Fruit fly (Drosophila melanogaster): ENCODE results near the gene JIL-1.

Gene JIL-1

DNA sequence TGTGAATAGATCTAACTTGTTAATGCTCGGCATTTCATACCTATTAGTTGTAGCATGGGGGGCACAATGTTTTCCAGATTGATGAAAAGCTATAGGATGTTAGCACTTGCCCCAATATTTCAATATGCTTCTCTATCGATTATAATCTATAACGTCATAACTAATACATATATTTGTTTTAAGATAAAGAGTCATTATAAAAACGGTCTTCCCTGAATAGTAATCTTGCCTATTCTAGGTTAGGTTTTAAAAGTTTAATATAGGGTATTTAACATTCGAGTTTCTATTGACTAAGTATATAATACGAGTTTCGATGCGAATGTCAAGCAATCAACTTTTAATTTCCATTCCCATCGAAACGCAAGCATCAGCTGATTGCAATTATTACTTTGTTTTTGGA lies 31.8 kb downstream of the JIL-1 start, which contains the start of the genes CG6321 and Blos2:
CG6321 (minus strand) TSS at position 25 of the 400 bp plus-strand sequence.
Blos2 (plus strand) TSS at position 372 of the 400 bp plus-strand sequence.
- TF ChIP-seq bab1 (GFP tag; optimal IDR thresholded peaks at IDR 0.05) = peak; percentile 90
- no peak for TF ChIP-seq toe (GFP tag; optimal IDR thresholded peaks at IDR 0.05)
- TF ChIP-seq cnc (optimal IDR thresholded peaks at IDR 0.05) = no peak
- TF ChIP-seq CG14711 (tag; optimal IDR thresholded peaks at IDR 0.05) = peak; percentile 73
- peak; percentile 48 for TF ChIP-seq pad (GFP tag; optimal IDR thresholded peaks at IDR 0.05)
- TF ChIP-seq CG33017 (tag; optimal IDR thresholded peaks at IDR 0.05) = peak; percentile 87
- TF ChIP-seq CG7101 (tag; optimal IDR thresholded peaks at IDR 0.05) = peak; percentile 83
- peak; percentile 81 for TF ChIP-seq CG11617 (GFP tag; optimal IDR thresholded peaks at IDR 0.05)
- peak; percentile 12 for TF ChIP-seq Clk (GFP tag; optimal IDR thresholded peaks at IDR 0.05)
- peak; percentile 13 for TF ChIP-seq CG1620 (GFP tag; optimal IDR thresholded peaks at IDR 0.05)
- peak; percentile 56 for TF ChIP-seq Hr96 (GFP tag; optimal IDR thresholded peaks at IDR 0.05)
- peak; percentile 75 for TF ChIP-seq CG12768 (GFP tag; optimal IDR thresholded peaks at IDR 0.05)
- TF ChIP-seq cic (GFP tag; optimal IDR thresholded peaks at IDR 0.05) = peak; percentile 6
- TF ChIP-seq Crg-1 (GFP tag; optimal IDR thresholded peaks at IDR 0.05) = peak; percentile 3
- peak; percentile 69 for TF ChIP-seq CG7045 (GFP tag; optimal IDR thresholded peaks at IDR 0.05)
- TF ChIP-seq kay (GFP tag; ENCODE audit: borderline replicate concordance) = no peak
- TF ChIP-seq tj (GFP tag; optimal IDR thresholded peaks at IDR 0.05) = peak; percentile 54
- TF ChIP-seq ovo (GFP tag; optimal IDR thresholded peaks at IDR 0.05) = no peak
- no peak for TF ChIP-seq CG5204 (GFP tag; optimal IDR thresholded peaks at IDR 0.05)
- peak; percentile 65 for TF ChIP-seq Mnt (GFP tag; optimal IDR thresholded peaks at IDR 0.05)

DNA sequence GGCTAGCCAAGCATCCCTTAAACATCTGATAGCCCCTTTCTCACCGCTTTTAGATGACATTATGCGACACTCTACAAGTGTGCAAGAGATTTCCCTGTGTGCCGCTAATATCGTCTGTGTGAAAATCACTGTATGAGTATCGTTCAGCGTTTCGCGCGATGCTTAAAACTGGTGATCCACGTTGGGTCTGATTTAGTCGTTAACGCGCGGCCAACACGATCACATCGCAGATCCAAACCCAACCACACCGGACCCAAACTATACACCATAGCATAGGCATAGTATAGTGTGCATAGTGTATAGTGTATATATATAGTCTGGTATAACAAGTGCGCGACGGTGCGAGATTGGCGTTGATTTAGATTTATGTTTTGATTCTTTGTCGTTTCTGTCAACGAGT lies 39.1 kb downstream of the JIL-1 start, which contains the start of gene CG7888:
CG7888 (plus strand) TSS at position 193 of the 400 bp plus-strand sequence.
- no peak for TF ChIP-seq cic (GFP tag; optimal IDR thresholded peaks at IDR 0.05)
- TF ChIP-seq toe (GFP tag; optimal IDR thresholded peaks at IDR 0.05) = no peak
- TF ChIP-seq CG12768 (GFP tag; optimal IDR thresholded peaks at IDR 0.05) = peak; percentile 17
- no peak for TF ChIP-seq Hr96 (GFP tag; optimal IDR thresholded peaks at IDR 0.05)
- TF ChIP-seq CG7045 (GFP tag; optimal IDR thresholded peaks at IDR 0.05) = no peak
- TF ChIP-seq CG1620 (GFP tag; optimal IDR thresholded peaks at IDR 0.05) = no peak

DNA sequence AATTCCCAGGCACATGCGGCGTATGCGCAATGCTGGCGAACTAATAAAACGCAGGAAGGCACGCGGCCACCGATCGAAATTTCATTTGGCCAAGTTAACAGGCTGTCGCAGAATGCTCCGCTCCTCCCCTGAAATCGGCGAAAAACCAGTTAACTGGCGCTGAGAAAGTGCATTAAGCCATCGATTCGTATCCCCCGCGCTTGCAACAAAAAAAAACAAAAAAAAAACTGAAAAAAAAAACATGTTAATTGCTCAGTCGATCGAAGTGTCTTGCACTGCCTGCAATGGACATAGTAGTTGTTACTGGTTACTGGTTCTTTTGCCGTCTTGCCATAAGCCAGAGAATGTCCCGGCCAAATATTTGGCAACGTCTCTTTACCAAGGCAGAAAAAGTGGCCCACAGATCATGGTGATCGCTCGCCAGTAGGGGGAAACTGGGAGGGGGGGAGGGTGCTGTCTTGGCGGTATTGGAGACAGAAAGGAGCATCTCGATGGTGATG lies 40.2 kb downstream of the JIL-1 start:
- TF ChIP-seq Mnt (GFP tag; optimal IDR thresholded peaks at IDR 0.05) (no peak), toe (GFP tag; optimal IDR thresholded peaks at IDR 0.05) (no peak), tj (GFP tag; optimal IDR thresholded peaks at IDR 0.05) (no peak), CG7101 (tag; optimal IDR thresholded peaks at IDR 0.05) (no peak), Hr96 (GFP tag; optimal IDR thresholded peaks at IDR 0.05) (no peak), ovo (GFP tag; optimal IDR thresholded peaks at IDR 0.05) (no peak), kay (GFP tag; ENCODE audit: borderline replicate concordance) (no peak), CG7045 (GFP tag; optimal IDR thresholded peaks at IDR 0.05) (no peak), pad (GFP tag; optimal IDR thresholded peaks at IDR 0.05) (no peak), CG33017 (tag; optimal IDR thresholded peaks at IDR 0.05) (no peak), CG5204 (GFP tag; optimal IDR thresholded peaks at IDR 0.05) (no peak), CG14711 (tag; optimal IDR thresholded peaks at IDR 0.05) (no peak), CG12768 (GFP tag; optimal IDR thresholded peaks at IDR 0.05) (no peak), CG1620 (GFP tag; optimal IDR thresholded peaks at IDR 0.05) (no peak), Crg-1 (GFP tag; optimal IDR thresholded peaks at IDR 0.05) (no peak)

DNA sequence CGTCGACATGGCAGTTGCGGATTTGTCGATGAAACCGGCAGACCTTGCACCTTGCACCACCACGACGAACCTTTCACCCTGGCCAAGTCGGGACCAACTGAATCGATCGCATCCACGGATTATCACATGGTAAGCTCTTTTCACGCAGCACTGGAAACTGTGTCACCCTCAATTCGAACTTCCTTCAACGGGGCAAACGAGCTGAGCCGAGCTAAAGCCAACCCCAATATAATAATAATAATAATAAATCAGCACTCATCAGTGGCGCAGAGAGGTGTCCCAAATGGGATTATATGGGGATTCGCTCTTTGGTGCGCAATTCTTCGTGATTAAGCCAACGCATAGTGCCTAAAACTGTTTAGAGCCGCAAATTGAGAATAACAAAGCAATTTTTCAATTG lies 41.7 kb downstream of the JIL-1 start, which contains the start of gene CG43693:
CG43693 (minus strand) TSS at position 101 of the 400 bp plus-strand sequence.
- TF ChIP-seq ovo (GFP tag; optimal IDR thresholded peaks at IDR 0.05) (no peak), CG33017 (tag; optimal IDR thresholded peaks at IDR 0.05) (no peak), cnc (optimal IDR thresholded peaks at IDR 0.05) (no peak), CG5204 (GFP tag; optimal IDR thresholded peaks at IDR 0.05) (no peak), CG7101 (tag; optimal IDR thresholded peaks at IDR 0.05) (no peak), CG7045 (GFP tag; optimal IDR thresholded peaks at IDR 0.05) (no peak), CG11617 (GFP tag; optimal IDR thresholded peaks at IDR 0.05) (no peak), CG14711 (tag; optimal IDR thresholded peaks at IDR 0.05) (no peak), CG1620 (GFP tag; optimal IDR thresholded peaks at IDR 0.05) (no peak), Crg-1 (GFP tag; optimal IDR thresholded peaks at IDR 0.05) (no peak), pad (GFP tag; optimal IDR thresholded peaks at IDR 0.05) (no peak), CG12768 (GFP tag; optimal IDR thresholded peaks at IDR 0.05) (no peak), cic (GFP tag; optimal IDR thresholded peaks at IDR 0.05) (no peak), toe (GFP tag; optimal IDR thresholded peaks at IDR 0.05) (no peak)

DNA sequence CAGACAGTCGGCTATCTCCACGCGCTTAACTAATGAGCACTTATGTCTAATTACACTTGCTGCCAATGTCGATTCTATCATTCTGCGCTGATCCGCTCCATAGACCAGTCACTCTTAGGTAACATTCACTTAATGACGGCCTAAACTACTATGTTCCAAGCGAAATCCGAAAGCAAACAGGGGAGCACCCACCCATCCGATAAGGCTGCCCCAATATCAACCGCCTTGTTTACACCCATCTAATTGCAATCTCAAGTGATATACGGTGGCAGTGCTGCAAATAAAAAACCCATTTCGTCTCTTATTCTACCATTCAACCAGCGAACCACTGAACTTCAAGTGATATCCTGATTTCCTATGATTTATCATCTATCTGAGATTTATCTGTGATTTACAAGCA lies 43.6 kb downstream of the JIL-1 start:
- TF ChIP-seq CG1620 (GFP tag; optimal IDR thresholded peaks at IDR 0.05) (peak; percentile 6), cnc (optimal IDR thresholded peaks at IDR 0.05) (no peak), CG11617 (GFP tag; optimal IDR thresholded peaks at IDR 0.05) (peak; percentile 25), Hr96 (GFP tag; optimal IDR thresholded peaks at IDR 0.05) (peak; percentile 2), bab1 (GFP tag; optimal IDR thresholded peaks at IDR 0.05) (no peak), Crg-1 (GFP tag; optimal IDR thresholded peaks at IDR 0.05) (peak; percentile 65), Mnt (GFP tag; optimal IDR thresholded peaks at IDR 0.05) (peak; percentile 35), CG14711 (tag; optimal IDR thresholded peaks at IDR 0.05) (peak; percentile 13), CG7101 (tag; optimal IDR thresholded peaks at IDR 0.05) (peak; percentile 47), pad (GFP tag; optimal IDR thresholded peaks at IDR 0.05) (peak; percentile 43), CG12768 (GFP tag; optimal IDR thresholded peaks at IDR 0.05) (peak; percentile 62), kay (GFP tag; ENCODE audit: borderline replicate concordance) (no peak), CG33017 (tag; optimal IDR thresholded peaks at IDR 0.05) (peak; percentile 40), cic (GFP tag; optimal IDR thresholded peaks at IDR 0.05) (peak; percentile 71), CG7045 (GFP tag; optimal IDR thresholded peaks at IDR 0.05) (peak; percentile 79), CG5204 (GFP tag; optimal IDR thresholded peaks at IDR 0.05) (peak; percentile 28), ovo (GFP tag; optimal IDR thresholded peaks at IDR 0.05) (peak; percentile 41), tj (GFP tag; optimal IDR thresholded peaks at IDR 0.05) (no peak)

DNA sequence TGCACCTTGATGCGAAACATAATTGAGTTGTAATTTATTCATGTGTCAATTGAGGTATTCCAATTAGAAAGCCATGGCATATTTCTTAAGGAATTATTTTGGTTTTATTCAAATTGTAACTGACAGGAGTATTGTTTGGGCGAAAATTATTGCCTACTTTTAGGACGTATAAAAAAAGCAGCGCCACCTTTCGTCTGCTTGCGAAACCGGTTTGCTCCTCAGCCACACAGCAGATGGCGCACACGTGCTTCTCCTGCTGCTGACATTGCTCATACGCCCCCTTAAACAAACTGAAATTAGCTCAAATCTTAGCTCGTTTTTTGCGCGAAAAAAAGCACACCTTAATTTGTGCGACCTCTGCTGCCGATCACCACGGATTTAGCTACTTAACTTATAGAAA lies 45.1 kb downstream of the JIL-1 start:
- TF ChIP-seq bab1 (GFP tag; optimal IDR thresholded peaks at IDR 0.05) (peak; percentile 89), CG12768 (GFP tag; optimal IDR thresholded peaks at IDR 0.05) (peak; percentile 1), CG7101 (tag; optimal IDR thresholded peaks at IDR 0.05) (peak; percentile 57), Crg-1 (GFP tag; optimal IDR thresholded peaks at IDR 0.05) (peak; percentile 49), Mnt (GFP tag; optimal IDR thresholded peaks at IDR 0.05) (peak; percentile 31), kay (GFP tag; ENCODE audit: borderline replicate concordance) (no peak), CG1620 (GFP tag; optimal IDR thresholded peaks at IDR 0.05) (peak; percentile 49), toe (GFP tag; optimal IDR thresholded peaks at IDR 0.05) (peak; percentile 20), ovo (GFP tag; optimal IDR thresholded peaks at IDR 0.05) (peak; percentile 66), Clk (GFP tag; optimal IDR thresholded peaks at IDR 0.05) (no peak), CG7045 (GFP tag; optimal IDR thresholded peaks at IDR 0.05) (no peak), CG5204 (GFP tag; optimal IDR thresholded peaks at IDR 0.05) (peak; percentile 18), cnc (optimal IDR thresholded peaks at IDR 0.05) (no peak), Hr96 (GFP tag; optimal IDR thresholded peaks at IDR 0.05) (peak; percentile 68), pad (GFP tag; optimal IDR thresholded peaks at IDR 0.05) (peak; percentile 64)

Measured in whole organism, adult.